Worm (Caenorhabditis elegans) whole organism, late embryonic: Measurements from ENCODE around the gene F18G5.6.

Experiments
- C38D4.7 ChIP-seq: fragments of 200-800 bp; sonication (Bioruptor generic); optimal IDR thresholded peaks from 2 replicates; lab custom pipeline; 2018; ENCODE audit warnings: mild to moderate bottlenecking, missing genetic modification characterization, moderate library complexity, missing compliant biosample characterization
- K09A11.1 ChIP-seq: sonication (generic microtip); optimal IDR thresholded peaks from 2 replicates; lab custom pipeline; 2017; ENCODE audit warnings: antibody characterized with exemption, mild to moderate bottlenecking, missing genetic modification characterization, missing compliant biosample characterization; ENCODE audit not compliant: insufficient read depth
- T23F11.4 ChIP-seq: fragments of 200-800 bp; sonication (Bioruptor generic); optimal IDR thresholded peaks from 2 replicates; lab custom pipeline; 2018; ENCODE audit warnings: mild to moderate bottlenecking, missing genetic modification characterization, missing compliant biosample characterization
- Y22D7AL.16 ChIP-seq: sonication (generic microtip); optimal IDR thresholded peaks from 2 replicates; lab custom pipeline; 2016; ENCODE audit warnings: missing genetic modification characterization, missing compliant biosample characterization
- ahr-1 ChIP-seq: sonication (generic microtip); optimal IDR thresholded peaks from 2 replicates; lab custom pipeline; 2016; ENCODE audit warnings: missing genetic modification characterization, missing compliant biosample characterization
- ama-1 ChIP-seq: fragments of 150-350 bp; optimal IDR thresholded peaks from 2 replicates; lab custom pipeline; 2014
- ceh-14 ChIP-seq: sonication (generic microtip); optimal IDR thresholded peaks from 2 replicates; lab custom pipeline; 2016; ENCODE audit warnings: missing genotype, missing genetic modification characterization, missing compliant biosample characterization
- ceh-18 ChIP-seq: sonication (generic microtip); optimal IDR thresholded peaks from 2 replicates; lab custom pipeline; 2016; ENCODE audit warnings: missing genetic modification characterization, missing compliant biosample characterization
- ceh-2 ChIP-seq: sonication (generic microtip); optimal IDR thresholded peaks from 2 replicates; lab custom pipeline; 2016; ENCODE audit warnings: missing genotype, missing genetic modification characterization, missing compliant biosample characterization
- ceh-22 ChIP-seq: sonication (generic microtip); optimal IDR thresholded peaks from 2 replicates; lab custom pipeline; 2017; ENCODE audit warnings: missing biosample characterization, missing genetic modification characterization
- ceh-24 ChIP-seq: sonication (generic microtip); optimal IDR thresholded peaks from 2 replicates; lab custom pipeline; 2016; ENCODE audit warnings: mild to moderate bottlenecking, missing genetic modification characterization, missing compliant biosample characterization
- ceh-30 ChIP-seq: fragments of 150-350 bp; optimal IDR thresholded peaks from 2 replicates; lab custom pipeline; 2014; ENCODE audit warnings: missing biosample characterization, missing genetic modification characterization
- ceh-31 ChIP-seq: sonication (generic microtip); optimal IDR thresholded peaks from 2 replicates; lab custom pipeline; 2016; ENCODE audit warnings: missing genetic modification characterization, missing compliant biosample characterization
- ceh-34 ChIP-seq: sonication (generic microtip); optimal IDR thresholded peaks from 2 replicates; lab custom pipeline; 2016; ENCODE audit warnings: mild to moderate bottlenecking, missing genetic modification characterization, missing compliant biosample characterization
- ceh-6 ChIP-seq: fragments of 200-800 bp; sonication (Bioruptor generic); optimal IDR thresholded peaks from 2 replicates; lab custom pipeline; 2018; ENCODE audit warnings: mild to moderate bottlenecking, missing genetic modification characterization, missing compliant biosample characterization
- dmd-4 ChIP-seq: sonication (generic microtip); optimal IDR thresholded peaks from 2 replicates; lab custom pipeline; 2016; ENCODE audit warnings: borderline replicate concordance, missing genetic modification characterization, missing compliant biosample characterization
- dve-1 ChIP-seq: sonication (generic microtip); optimal IDR thresholded peaks from 2 replicates; lab custom pipeline; 2017; ENCODE audit warnings: antibody characterized with exemption, mild to moderate bottlenecking, missing genetic modification characterization, missing compliant biosample characterization
- elt-2 ChIP-seq: sonication (generic microtip); optimal IDR thresholded peaks from 2 replicates; lab custom pipeline; 2016; ENCODE audit warnings: missing genetic modification reagents, missing genetic modification characterization, missing compliant biosample characterization
- eyg-1 ChIP-seq: sonication (generic microtip); optimal IDR thresholded peaks from 2 replicates; lab custom pipeline; 2016; ENCODE audit warnings: missing genotype, missing genetic modification characterization, missing compliant biosample characterization
- fkh-6 ChIP-seq: sonication (generic microtip); optimal IDR thresholded peaks from 2 replicates; lab custom pipeline; 2016; ENCODE audit warnings: missing genetic modification characterization, missing compliant biosample characterization
- gmeb-2 ChIP-seq: sonication (generic microtip); optimal IDR thresholded peaks from 2 replicates; lab custom pipeline; 2016; ENCODE audit warnings: missing genetic modification characterization, inconsistent platforms, missing compliant biosample characterization
- hlh-13 ChIP-seq: fragments of 200-800 bp; sonication (Bioruptor generic); optimal IDR thresholded peaks from 2 replicates; lab custom pipeline; 2018; ENCODE audit warnings: mild to moderate bottlenecking, missing genetic modification characterization, missing compliant biosample characterization
- hlh-15 ChIP-seq: sonication (generic microtip); optimal IDR thresholded peaks from 2 replicates; lab custom pipeline; 2016; ENCODE audit warnings: missing genetic modification characterization, missing compliant biosample characterization
- hlh-30 ChIP-seq: sonication (generic microtip); optimal IDR thresholded peaks from 2 replicates; lab custom pipeline; 2017; ENCODE audit warnings: antibody characterized with exemption, missing genetic modification characterization, missing compliant biosample characterization; ENCODE audit not compliant: insufficient read depth
- hlh-8 ChIP-seq: sonication (generic microtip); optimal IDR thresholded peaks from 2 replicates; lab custom pipeline; 2016; ENCODE audit warnings: missing genotype, missing genetic modification characterization, missing compliant biosample characterization
- lim-6 ChIP-seq: sonication (generic microtip); optimal IDR thresholded peaks from 2 replicates; lab custom pipeline; 2016; ENCODE audit warnings: missing genetic modification characterization, missing compliant biosample characterization
- lin-11 ChIP-seq: fragments of 200-800 bp; sonication (Bioruptor generic); optimal IDR thresholded peaks from 2 replicates; lab custom pipeline; 2018; ENCODE audit warnings: mild to moderate bottlenecking, missing genetic modification characterization, missing compliant biosample characterization
- madf-2 ChIP-seq: sonication (generic microtip); optimal IDR thresholded peaks from 2 replicates; lab custom pipeline; 2017; ENCODE audit warnings: missing genetic modification characterization, missing compliant biosample characterization
- mec-3 ChIP-seq: sonication (generic microtip); optimal IDR thresholded peaks from 2 replicates; lab custom pipeline; 2016; ENCODE audit warnings: borderline replicate concordance, missing genetic modification characterization, missing compliant biosample characterization
- nfya-1 ChIP-seq: sonication (generic microtip); optimal IDR thresholded peaks from 2 replicates; lab custom pipeline; 2017; ENCODE audit warnings: missing genetic modification characterization, mild to moderate bottlenecking, missing compliant biosample characterization, antibody characterized with exemption, moderate library complexity
- nhr-232 ChIP-seq: sonication (generic microtip); optimal IDR thresholded peaks from 2 replicates; lab custom pipeline; 2016; ENCODE audit warnings: missing genetic modification characterization, missing compliant biosample characterization
- npax-4 ChIP-seq: sonication (generic microtip); optimal IDR thresholded peaks from 2 replicates; lab custom pipeline; 2016; ENCODE audit warnings: missing genetic modification characterization, missing compliant biosample characterization
- pag-3 ChIP-seq: sonication (generic microtip); optimal IDR thresholded peaks from 2 replicates; lab custom pipeline; 2016; ENCODE audit warnings: missing compliant biosample characterization, missing genetic modification characterization, borderline replicate concordance
- pat-9 ChIP-seq: fragments of 200-800 bp; sonication (Bioruptor generic); optimal IDR thresholded peaks from 2 replicates; lab custom pipeline; 2018; ENCODE audit warnings: mild to moderate bottlenecking, missing genetic modification characterization, moderate library complexity, missing compliant biosample characterization
- pax-1 ChIP-seq: fragments of 150-350 bp; optimal IDR thresholded peaks from 2 replicates; lab custom pipeline; 2014; ENCODE audit warnings: missing biosample characterization, missing genetic modification characterization
- pha-2 ChIP-seq: sonication (generic microtip); optimal IDR thresholded peaks from 2 replicates; lab custom pipeline; 2017; ENCODE audit warnings: mild to moderate bottlenecking, missing genetic modification characterization, missing compliant biosample characterization
- pqm-1 ChIP-seq: sonication (generic microtip); optimal IDR thresholded peaks from 2 replicates; lab custom pipeline; 2016; ENCODE audit warnings: missing genetic modification characterization, missing compliant biosample characterization
- ref-2 ChIP-seq: sonication (generic microtip); optimal IDR thresholded peaks from 2 replicates; lab custom pipeline; 2016; ENCODE audit warnings: missing genetic modification characterization, missing compliant biosample characterization
- rnt-1 ChIP-seq: sonication (generic microtip); optimal IDR thresholded peaks from 2 replicates; lab custom pipeline; 2016; ENCODE audit warnings: missing genetic modification characterization, missing compliant biosample characterization
- sox-4 ChIP-seq: sonication (generic microtip); optimal IDR thresholded peaks from 2 replicates; lab custom pipeline; 2017; ENCODE audit warnings: mild to moderate bottlenecking, missing genetic modification characterization, inconsistent platforms, missing compliant biosample characterization
- syd-9 ChIP-seq: sonication (generic microtip); optimal IDR thresholded peaks from 2 replicates; lab custom pipeline; 2016; ENCODE audit warnings: mild to moderate bottlenecking, missing genetic modification characterization, moderate library complexity, missing compliant biosample characterization
- tbx-2 ChIP-seq: sonication (generic microtip); optimal IDR thresholded peaks from 2 replicates; lab custom pipeline; 2016; ENCODE audit warnings: missing genetic modification characterization, missing compliant biosample characterization
- tbx-7 ChIP-seq: sonication (generic microtip); optimal IDR thresholded peaks from 2 replicates; lab custom pipeline; 2016; ENCODE audit warnings: missing genotype, missing genetic modification characterization, missing compliant biosample characterization
- ttx-3 ChIP-seq: sonication (generic microtip); optimal IDR thresholded peaks from 2 replicates; lab custom pipeline; 2016; ENCODE audit warnings: missing genetic modification reagents, missing genetic modification characterization, missing compliant biosample characterization
- unc-3 ChIP-seq, 2 experiments: fragments of 200-800 bp in 1 of 2; sonication (Bioruptor generic) in 1 of 2; sonication (generic microtip) in 1 of 2; conservative IDR thresholded peaks in 1 of 2; optimal IDR thresholded peaks in 1 of 2; 2 replicates each; pipeline versions ENCODE4 v1.3.6 to Lab custom; 2016 to 2022; ENCODE audit warnings: missing compliant biosample characterization in 2 of 2, missing genetic modification characterization in 2 of 2, missing genetic modification reagents in 1 of 2
- unc-42 ChIP-seq: sonication (generic microtip); optimal IDR thresholded peaks from 2 replicates; lab custom pipeline; 2016; ENCODE audit warnings: missing genotype, missing genetic modification characterization, missing compliant biosample characterization
- unc-86 ChIP-seq: sonication (generic microtip); optimal IDR thresholded peaks from 2 replicates; lab custom pipeline; 2016; ENCODE audit warnings: missing genetic modification characterization, missing compliant biosample characterization
- zip-5 ChIP-seq: sonication (generic microtip); optimal IDR thresholded peaks from 2 replicates; lab custom pipeline; 2016; ENCODE audit warnings: missing genetic modification characterization, missing compliant biosample characterization

Gene F18G5.6

DNA sequence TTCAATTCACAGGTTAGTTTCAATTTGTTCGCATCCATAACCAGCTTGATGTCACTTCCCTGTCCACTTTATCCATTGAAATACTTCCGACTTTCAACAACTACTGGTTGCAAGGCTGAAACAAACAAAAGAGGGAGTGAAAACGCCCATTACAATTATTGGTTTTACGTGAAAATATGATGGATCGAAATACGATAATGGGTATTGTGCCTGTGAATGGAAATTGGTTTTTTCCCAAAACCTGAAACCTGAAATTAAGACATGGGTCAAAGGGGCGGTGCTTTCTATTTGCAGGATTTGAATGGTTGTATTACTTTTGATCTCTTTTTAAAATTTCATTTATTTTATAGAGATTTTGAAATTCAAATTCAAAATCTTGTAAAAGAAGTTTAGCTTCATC, 34.7 kb upstream of the F18G5.6 start, which contains the start of gene B0416.2:
B0416.2 (plus strand) TSS at position 301 of the 400 bp plus-strand sequence.
- no peak for TF ChIP-seq ceh-6 (GFP tag; lab: Kevin White, UChicago)
- TF ChIP-seq, all 69 proteins: peak for 0

DNA sequence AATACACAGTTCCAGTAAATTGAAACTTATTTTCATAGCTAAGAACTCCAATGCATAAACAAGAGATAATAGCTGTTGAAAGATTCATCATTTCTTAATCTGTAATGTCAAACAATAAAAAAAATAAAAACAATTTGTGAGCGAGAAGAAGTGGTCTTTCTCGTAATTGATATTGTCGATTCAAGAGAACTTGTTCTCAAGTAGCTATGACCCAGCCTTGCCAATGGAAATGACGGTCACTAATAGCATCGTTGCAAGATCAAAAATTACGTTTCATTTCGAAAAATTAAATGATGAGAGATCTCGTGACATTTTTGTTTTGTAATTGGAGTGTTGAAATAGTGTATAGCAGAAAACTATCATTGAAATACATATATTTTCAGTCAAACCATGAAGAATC, 33.7 kb upstream of the F18G5.6 start, which contains the start of gene B0416.7:
B0416.7 (minus strand) TSS at position 101 of the 400 bp plus-strand sequence.
- TF ChIP-seq tbx-2 (no peak), rnt-1 (no peak)

DNA sequence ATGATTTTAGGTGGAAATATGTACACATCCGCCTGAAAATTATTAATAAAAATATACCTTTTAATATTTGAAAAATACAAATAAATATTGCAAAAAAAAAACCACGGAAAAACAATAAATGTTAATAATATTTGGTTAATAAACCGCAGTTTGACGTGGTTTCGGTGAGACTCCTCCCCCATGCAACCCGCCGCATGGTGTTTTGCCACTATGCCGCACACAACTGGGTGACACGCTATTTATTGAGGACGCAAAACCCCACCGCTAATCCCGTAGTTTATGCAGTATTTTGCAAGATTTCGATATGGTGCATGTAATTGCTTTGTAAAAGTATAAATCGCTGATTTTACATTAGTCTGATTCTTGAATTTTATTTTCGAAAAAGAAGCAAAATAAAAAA, 32.5 kb upstream of the F18G5.6 start, which contains the start of gene gly-13:
gly-13 (minus strand) TSS at position 32 of the 400 bp plus-strand sequence.
- peak; percentile 57 for TF ChIP-seq hlh-8 (tag; lab: Kevin White, UChicago)
- no peak for TF ChIP-seq ceh-30 (tag; lab: Kevin White, UChicago)
- TF ChIP-seq nhr-232 (tag; lab: Kevin White, UChicago) = peak; percentile 52
- TF ChIP-seq unc-86 (tag; lab: Kevin White, UChicago) = peak; percentile 60
- peak; percentile 30 for TF ChIP-seq Y22D7AL.16
- TF ChIP-seq pag-3 (tag; lab: Kevin White, UChicago) = no peak
- TF ChIP-seq ceh-24 (tag; lab: Kevin White, UChicago) = peak; percentile 19
- no peak for TF ChIP-seq hlh-30
- TF ChIP-seq C38D4.7 (GFP tag; lab: Kevin White, UChicago) = peak; percentile 48
- TF ChIP-seq eyg-1 (tag; lab: Kevin White, UChicago) = no peak
- peak; percentile 40 for TF ChIP-seq ceh-34 (tag; lab: Kevin White, UChicago)
- TF ChIP-seq ref-2 (tag; lab: Kevin White, UChicago) = peak; percentile 44
- no peak for TF ChIP-seq tbx-7
- TF ChIP-seq hlh-15 (tag; lab: Kevin White, UChicago) = peak; percentile 56
- TF ChIP-seq dmd-4 (tag; lab: Kevin White, UChicago) = peak; percentile 26
- TF ChIP-seq madf-2 (tag; lab: Kevin White, UChicago) = peak; percentile 43
- no peak for TF ChIP-seq pqm-1 (tag; lab: Kevin White, UChicago)
- TF ChIP-seq ceh-14 = peak; percentile 63
- peak; percentile 82 for TF ChIP-seq elt-2 (tag; lab: Kevin White, UChicago)
- TF ChIP-seq gmeb-2 (tag; lab: Kevin White, UChicago) = peak; percentile 44
- TF ChIP-seq ceh-22 (tag; lab: Kevin White, UChicago) = no peak
- peak; percentile 62 for TF ChIP-seq rnt-1
- peak; percentile 46 for TF ChIP-seq lin-11 (tag; lab: Kevin White, UChicago)
- TF ChIP-seq npax-4 = peak; percentile 39
- no peak for TF ChIP-seq mec-3 (tag; lab: Kevin White, UChicago)
- no peak for TF ChIP-seq ceh-18 (tag; lab: Kevin White, UChicago)
- no peak for TF ChIP-seq pax-1 (tag; lab: Kevin White, UChicago)
- peak; percentile 9 for TF ChIP-seq ahr-1 (tag; lab: Kevin White, UChicago)
- peak; percentile 70 for TF ChIP-seq sox-4 (tag; lab: Kevin White, UChicago)
- peak; percentile 31 for TF ChIP-seq syd-9 (tag; lab: Kevin White, UChicago)
- TF ChIP-seq K09A11.1 (tag; lab: Kevin White, UChicago) = peak; percentile 88
- TF ChIP-seq ceh-2 (tag; lab: Kevin White, UChicago) = peak; percentile 38
- peak; percentile 57 for TF ChIP-seq ceh-31 (tag; lab: Kevin White, UChicago)
- no peak for TF ChIP-seq unc-3 (GFP tag; conservative IDR thresholded peaks at IDR 0.05; lab: Robert Waterston, UW)
- peak; percentile 42 for TF ChIP-seq unc-3 (tag; optimal IDR thresholded peaks at IDR 0.05; lab: Kevin White, UChicago)
- TF ChIP-seq T23F11.4 (GFP tag; lab: Kevin White, UChicago) = peak; percentile 22
- peak; percentile 2 for TF ChIP-seq dve-1 (tag; lab: Kevin White, UChicago)
- peak; percentile 68 for TF ChIP-seq nfya-1 (tag; lab: Kevin White, UChicago)
- TF ChIP-seq ceh-6 (GFP tag; lab: Kevin White, UChicago) = peak; percentile 51
- peak; percentile 71 for TF ChIP-seq ttx-3 (tag; lab: Kevin White, UChicago)
- TF ChIP-seq ama-1 (lab: Kevin White, UChicago) = no peak
- no peak for TF ChIP-seq lim-6
- peak; percentile 48 for TF ChIP-seq hlh-13 (GFP tag; lab: Kevin White, UChicago)
- TF ChIP-seq fkh-6 (tag; lab: Kevin White, UChicago) = peak; percentile 29
- peak; percentile 23 for TF ChIP-seq unc-42
- TF ChIP-seq pha-2 (tag; lab: Kevin White, UChicago) = peak; percentile 55
- peak; percentile 56 for TF ChIP-seq pat-9 (tag; lab: Kevin White, UChicago)
- peak; percentile 61 for TF ChIP-seq zip-5 (tag; lab: Kevin White, UChicago)
